Fruit fly (Drosophila melanogaster) whole organism, embryonic: ENCODE measurements around the gene CG11723.

Experiments used
- Abd-B ChIP-seq: fragments of 200-800 bp; sonication (Bioruptor generic); optimal IDR thresholded peaks from 2 replicates; lab custom pipeline; 2018; ENCODE audit warnings: missing biosample characterization, mild to moderate bottlenecking, missing genetic modification characterization, moderate library complexity
- Adf1 ChIP-seq: fragments of 200-800 bp; sonication (Bioruptor generic); IDR thresholded peaks from 2 replicates; pipeline ENCODE4 v1.3.6; 2022; ENCODE audit warnings: missing biosample characterization, missing genetic modification characterization
- Blimp-1 ChIP-seq: fragments of 200-800 bp; sonication (Bioruptor generic); optimal IDR thresholded peaks from 3 replicates; lab custom pipeline; 2018; ENCODE audit warnings: missing biosample characterization, missing genetic modification characterization, mild to moderate bottlenecking, moderate library complexity, missing genetic modification reagents
- C15 ChIP-seq: fragments of 200-800 bp; sonication (Bioruptor generic); IDR thresholded peaks from 3 replicates; pipeline ENCODE4 v1.3.6; 2022; ENCODE audit warnings: missing biosample characterization, missing genetic modification characterization
- CG10979 ChIP-seq: fragments of 200-800 bp; sonication (Bioruptor generic); optimal IDR thresholded peaks from 2 replicates; lab custom pipeline; 2018; ENCODE audit warnings: missing biosample characterization, mild to moderate bottlenecking, missing genetic modification characterization, moderate library complexity
- CG11398 ChIP-seq: fragments of 200-800 bp; sonication (Bioruptor generic); optimal IDR thresholded peaks from 2 replicates; lab custom pipeline; 2016; ENCODE audit warnings: missing biosample characterization, missing genetic modification characterization
- CG12104 ChIP-seq: fragments of 200-800 bp; sonication (Bioruptor generic); optimal IDR thresholded peaks from 3 replicates; lab custom pipeline; 2016; ENCODE audit warnings: missing biosample characterization, missing genetic modification characterization
- CG13624 ChIP-seq: fragments of 200-800 bp; sonication (Bioruptor generic); optimal IDR thresholded peaks from 2 replicates; lab custom pipeline; 2016; ENCODE audit warnings: missing biosample characterization, missing genetic modification characterization
- CG14014 ChIP-seq: fragments of 200-800 bp; sonication (Bioruptor generic); IDR thresholded peaks from 2 replicates; pipeline ENCODE4 v1.3.6; 2022; ENCODE audit warnings: missing biosample characterization, missing genetic modification characterization
- CG14441 ChIP-seq: fragments of 200-800 bp; sonication (Bioruptor generic); IDR thresholded peaks from 2 replicates; pipeline ENCODE4 v1.3.6; 2022; ENCODE audit warnings: missing biosample characterization, missing genetic modification characterization
- CG14667 ChIP-seq: fragments of 200-800 bp; sonication (Bioruptor generic); IDR thresholded peaks from 2 replicates; pipeline ENCODE4 v1.3.6; 2022; ENCODE audit warnings: missing biosample characterization, missing genetic modification characterization
- CG15479 ChIP-seq: fragments of 200-800 bp; sonication (Bioruptor generic); optimal IDR thresholded peaks from 3 replicates; lab custom pipeline; 2019; ENCODE audit warnings: missing biosample characterization, mild to moderate bottlenecking, missing genetic modification characterization, moderate library complexity
- CG15696 ChIP-seq: fragments of 200-800 bp; sonication (Bioruptor generic); optimal IDR thresholded peaks from 2 replicates; lab custom pipeline; 2019; ENCODE audit warnings: missing biosample characterization, mild to moderate bottlenecking, missing genetic modification characterization, moderate library complexity
- CG18764 ChIP-seq: fragments of 200-800 bp; sonication (Bioruptor generic); optimal IDR thresholded peaks from 3 replicates; lab custom pipeline; 2016; ENCODE audit warnings: missing biosample characterization, missing genetic modification characterization
- CG2116 ChIP-seq: fragments of 200-800 bp; sonication (Bioruptor generic); optimal IDR thresholded peaks from 3 replicates; lab custom pipeline; 2018; ENCODE audit warnings: missing biosample characterization, mild to moderate bottlenecking, missing genetic modification characterization
- CG31365 ChIP-seq: fragments of 200-800 bp; sonication (Bioruptor generic); optimal IDR thresholded peaks from 2 replicates; lab custom pipeline; 2018; ENCODE audit warnings: missing biosample characterization, mild to moderate bottlenecking, missing genetic modification characterization
- CG31388 ChIP-seq: fragments of 200-800 bp; sonication (Bioruptor generic); optimal IDR thresholded peaks from 2 replicates; lab custom pipeline; 2016; ENCODE audit warnings: missing biosample characterization, missing genetic modification characterization
- CG32767 ChIP-seq: fragments of 200-800 bp; sonication (Bioruptor generic); IDR thresholded peaks from 2 replicates; pipeline ENCODE4 v1.3.6; 2022; ENCODE audit warnings: missing biosample characterization, missing genetic modification characterization
- CG33213 ChIP-seq: fragments of 200-800 bp; sonication (Bioruptor generic); optimal IDR thresholded peaks from 3 replicates; lab custom pipeline; 2016; ENCODE audit warnings: missing biosample characterization, missing genetic modification characterization
- CG34422 ChIP-seq: fragments of 200-800 bp; sonication (Bioruptor generic); IDR thresholded peaks from 3 replicates; pipeline ENCODE4 v1.3.6; 2022; ENCODE audit warnings: missing biosample characterization, missing genetic modification characterization
- CG3847 ChIP-seq: fragments of 200-800 bp; sonication (Bioruptor generic); IDR thresholded peaks from 2 replicates; pipeline ENCODE4 v1.3.6; 2022; ENCODE audit warnings: missing biosample characterization, missing genetic modification characterization
- CG4424 ChIP-seq: fragments of 200-800 bp; sonication (Bioruptor generic); optimal IDR thresholded peaks from 3 replicates; lab custom pipeline; 2016; ENCODE audit warnings: missing biosample characterization, missing genetic modification characterization
- CG5953 ChIP-seq: fragments of 200-800 bp; sonication (Bioruptor generic); IDR thresholded peaks from 2 replicates; pipeline ENCODE4 v1.3.6; 2022; ENCODE audit warnings: missing biosample characterization, missing genetic modification characterization
- CG7357 ChIP-seq: fragments of 200-800 bp; sonication (Bioruptor generic); IDR thresholded peaks from 3 replicates; pipeline ENCODE4 v1.3.6; 2022; ENCODE audit warnings: missing biosample characterization, missing genetic modification characterization
- CG7839 ChIP-seq: fragments of 200-800 bp; sonication (Bioruptor generic); optimal IDR thresholded peaks from 3 replicates; lab custom pipeline; 2018; ENCODE audit warnings: missing biosample characterization, mild to moderate bottlenecking, missing genetic modification characterization, moderate library complexity
- CG8359 ChIP-seq: fragments of 200-800 bp; sonication (Bioruptor generic); optimal IDR thresholded peaks from 2 replicates; lab custom pipeline; 2017; ENCODE audit warnings: missing biosample characterization, mild to moderate bottlenecking, missing genetic modification characterization, borderline replicate concordance
- CG9932 ChIP-seq: fragments of 200-800 bp; sonication (Bioruptor generic); IDR thresholded peaks from 2 replicates; pipeline ENCODE4 v1.3.6; 2022; ENCODE audit warnings: missing biosample characterization, missing genetic modification characterization
- Drgx ChIP-seq: fragments of 200-800 bp; sonication (Bioruptor generic); IDR thresholded peaks from 2 replicates; pipeline ENCODE4 v1.3.6; 2022; ENCODE audit warnings: missing biosample characterization, missing genetic modification characterization
- HLH3B ChIP-seq: fragments of 200-800 bp; sonication (Bioruptor generic); IDR thresholded peaks from 2 replicates; pipeline ENCODE4 v1.3.6; 2022; ENCODE audit warnings: missing biosample characterization, missing genetic modification characterization
- Lpt ChIP-seq: fragments of >200 bp; optimal IDR thresholded peaks from 2 replicates; lab custom pipeline; 2018; ENCODE audit warnings: missing biosample characterization, missing genetic modification characterization
- MESR4 ChIP-seq: fragments of 200-800 bp; sonication (Bioruptor generic); optimal IDR thresholded peaks from 2 replicates; lab custom pipeline; 2018; ENCODE audit warnings: missing biosample characterization, mild to moderate bottlenecking, missing genetic modification characterization, moderate library complexity
- NFAT ChIP-seq: fragments of 200-800 bp; sonication (Bioruptor generic); IDR thresholded peaks from 2 replicates; pipeline ENCODE4 v1.3.6; 2022; ENCODE audit warnings: missing biosample characterization, missing genetic modification characterization
- Nf-YB ChIP-seq: fragments of 200-800 bp; sonication (Bioruptor generic); optimal IDR thresholded peaks from 3 replicates; lab custom pipeline; 2019; ENCODE audit warnings: missing biosample characterization, mild to moderate bottlenecking, missing genetic modification characterization, moderate library complexity
- Usf ChIP-seq: fragments of 200-800 bp; sonication (Bioruptor generic); optimal IDR thresholded peaks from 2 replicates; lab custom pipeline; 2017; ENCODE audit warnings: missing genotype, missing biosample characterization, missing genetic modification characterization
- Xbp1 ChIP-seq: fragments of 200-800 bp; sonication (Bioruptor generic); optimal IDR thresholded peaks from 3 replicates; lab custom pipeline; 2016; ENCODE audit warnings: missing biosample characterization, mild to moderate bottlenecking, missing genetic modification characterization
- ap ChIP-seq: fragments of 200-800 bp; sonication (Bioruptor generic); IDR thresholded peaks from 2 replicates; pipeline ENCODE4 v1.3.6; 2022; ENCODE audit warnings: missing biosample characterization, missing genetic modification characterization
- cato ChIP-seq: fragments of 200-800 bp; sonication (Bioruptor generic); optimal IDR thresholded peaks from 2 replicates; lab custom pipeline; 2016; ENCODE audit warnings: missing biosample characterization, missing genetic modification characterization, borderline replicate concordance
- cwo ChIP-seq: fragments of 200-800 bp; sonication (Bioruptor generic); optimal IDR thresholded peaks from 3 replicates; lab custom pipeline; 2017; ENCODE audit warnings: missing biosample characterization, missing genetic modification characterization, mild to moderate bottlenecking, moderate library complexity, missing genetic modification reagents
- danr ChIP-seq: fragments of 200-800 bp; sonication (Bioruptor generic); IDR thresholded peaks from 2 replicates; pipeline ENCODE4 v1.3.6; 2022; ENCODE audit warnings: missing biosample characterization, missing genetic modification characterization
- en ChIP-seq: fragments of 200-800 bp; sonication (Bioruptor generic); optimal IDR thresholded peaks from 2 replicates; lab custom pipeline; 2016; ENCODE audit warnings: missing biosample characterization, missing genetic modification characterization
- fd64A ChIP-seq: fragments of 200-800 bp; sonication (Bioruptor generic); optimal IDR thresholded peaks from 3 replicates; lab custom pipeline; 2018; ENCODE audit warnings: missing biosample characterization, mild to moderate bottlenecking, missing genetic modification characterization
- her ChIP-seq: fragments of 200-800 bp; sonication (Bioruptor generic); optimal IDR thresholded peaks from 2 replicates; lab custom pipeline; 2016; ENCODE audit warnings: missing biosample characterization, missing genetic modification characterization
- lmd ChIP-seq: fragments of 200-800 bp; sonication (Bioruptor generic); IDR thresholded peaks from 2 replicates; pipeline ENCODE4 v1.3.6; 2022; ENCODE audit warnings: missing biosample characterization, missing genetic modification characterization
- scrt ChIP-seq: fragments of 200-800 bp; sonication (Bioruptor generic); optimal IDR thresholded peaks from 2 replicates; lab custom pipeline; 2018; ENCODE audit warnings: missing biosample characterization, mild to moderate bottlenecking, missing genetic modification characterization, moderate library complexity
- sisA ChIP-seq: fragments of 200-800 bp; sonication (Bioruptor generic); IDR thresholded peaks from 2 replicates; pipeline ENCODE4 v1.3.6; 2022; ENCODE audit warnings: missing biosample characterization, missing genetic modification characterization
- sob ChIP-seq: fragments of 200-800 bp; sonication (Bioruptor generic); IDR thresholded peaks from 2 replicates; pipeline ENCODE4 v1.3.6; 2022; ENCODE audit warnings: missing biosample characterization, missing genetic modification characterization
- sr ChIP-seq: fragments of 200-800 bp; sonication (Bioruptor generic); IDR thresholded peaks from 3 replicates; pipeline ENCODE4 v1.3.6; 2022; ENCODE audit warnings: missing biosample characterization, missing genetic modification characterization
- sug ChIP-seq: fragments of 200-800 bp; optimal IDR thresholded peaks from 2 replicates; lab custom pipeline; 2019; ENCODE audit warnings: missing biosample characterization, mild to moderate bottlenecking, missing genetic modification characterization, moderate library complexity
- twi ChIP-seq: fragments of 200-800 bp; optimal IDR thresholded peaks from 2 replicates; lab custom pipeline; 2019; ENCODE audit warnings: missing biosample characterization, mild to moderate bottlenecking, missing genetic modification characterization, moderate library complexity
- tx ChIP-seq: fragments of 200-800 bp; sonication (Bioruptor generic); optimal IDR thresholded peaks from 2 replicates; lab custom pipeline; 2016; ENCODE audit warnings: missing biosample characterization, missing genetic modification characterization
- usp ChIP-seq: fragments of >200 bp; optimal IDR thresholded peaks from 2 replicates; lab custom pipeline; 2017; ENCODE audit warnings: missing biosample characterization, missing genetic modification characterization
- zen ChIP-seq: fragments of 200-800 bp; sonication (Bioruptor generic); optimal IDR thresholded peaks from 3 replicates; lab custom pipeline; 2018; ENCODE audit warnings: missing biosample characterization, mild to moderate bottlenecking, missing genetic modification characterization, moderate library complexity

Gene CG11723

dm6 chr2L:2163568-2163953, 16.5 kb upstream of the CG11723 start (continued):
- TF ChIP-seq CG31365 (peak; percentile 61), Lpt (GFP tag; lab: Kevin White, UChicago) (no peak), CG15696 (peak; percentile 91), sob (peak; percentile 90), CG14667 (peak; percentile 91), cato (GFP tag; lab: Kevin White, UChicago) (peak; percentile 72), CG11398 (peak; percentile 93), sr (peak; percentile 82; the same call in 2 of the 3 replicates), CG8359 (GFP tag; lab: Kevin White, UChicago) (peak; percentile 77), Drgx (GFP tag; lab: Robert Waterston, UW) (peak; percentile 91), CG7357 (peak; percentile 85), CG31388 (peak; percentile 59), CG3847 (GFP tag; lab: Robert Waterston, UW) (peak; percentile 84), cwo (GFP tag; lab: Kevin White, UChicago) (peak; percentile 71), Blimp-1 (GFP tag; lab: Kevin White, UChicago) (peak; percentile 90), HLH3B (GFP tag; lab: Robert Waterston, UW) (peak; percentile 91), CG14014 (GFP tag; lab: Robert Waterston, UW) (peak; percentile 87), fd64A (GFP tag; lab: Kevin White, UChicago) (peak; percentile 70), CG18764 (peak; percentile 78), CG34422 (GFP tag; lab: Robert Waterston, UW) (peak; percentile 94), Adf1 (peak; percentile 10; the same call in 1 of the 2 replicates), Nf-YB (peak; percentile 58), CG4424 (GFP tag; lab: Kevin White, UChicago) (peak; percentile 87), CG5953 (GFP tag; lab: Robert Waterston, UW) (peak; percentile 87), lmd (GFP tag; lab: Robert Waterston, UW) (peak; percentile 92), CG9932 (GFP tag; lab: Robert Waterston, UW) (peak; percentile 85), usp (GFP tag; lab: Kevin White, UChicago) (no peak), scrt (GFP tag; lab: Kevin White, UChicago) (peak; percentile 60), sug (tag; lab: Kevin White, UChicago) (no peak), MESR4 (peak; percentile 34), CG32767 (GFP tag; lab: Robert Waterston, UW) (peak; percentile 82), zen (tag; lab: Kevin White, UChicago) (peak; percentile 86), sisA (GFP tag; lab: Robert Waterston, UW) (peak; percentile 94), tx (GFP tag; lab: Kevin White, UChicago) (peak; percentile 90), en (GFP tag; lab: Kevin White, UChicago) (peak; percentile 87), danr (peak; percentile 84), CG14441 (GFP tag; lab: Robert Waterston, UW) (peak; percentile 86), Usf (GFP tag; lab: Kevin White, UChicago) (peak; percentile 90), CG15479 (GFP tag; lab: Kevin White, UChicago) (peak; percentile 78), CG33213 (peak; percentile 72), Xbp1 (GFP tag; lab: Kevin White, UChicago) (peak; percentile 85), CG7839 (tag; lab: Kevin White, UChicago) (peak; percentile 92), twi (tag; lab: Kevin White, UChicago) (peak; percentile 75), CG12104 (no peak), ap (GFP tag; lab: Robert Waterston, UW) (peak; percentile 90), C15 (GFP tag; lab: Robert Waterston, UW) (peak; percentile 85), CG10979 (peak; percentile 95), Abd-B (GFP tag; lab: Kevin White, UChicago) (peak; percentile 82), her (peak; percentile 78), CG2116 (GFP tag; lab: Kevin White, UChicago) (peak; percentile 43), CG13624 (peak; percentile 80), NFAT (GFP tag; lab: Robert Waterston, UW) (peak; percentile 91)
